Worm (Caenorhabditis elegans) whole organism, early embryonic: ENCODE results near the gene T28C12.2.

Source experiments
- aly-1 ChIP-seq: sonication (generic microtip); optimal IDR thresholded peaks from 2 replicates; lab custom pipeline; 2016; ENCODE audit warnings: missing genetic modification characterization, missing compliant biosample characterization
- ama-1 ChIP-seq: fragments of 150-350 bp; optimal IDR thresholded peaks from 2 replicates; lab custom pipeline; 2014
- ceh-13 ChIP-seq: fragments of 200-800 bp; sonication (Bioruptor generic); optimal IDR thresholded peaks from 2 replicates; lab custom pipeline; 2018; ENCODE audit warnings: mild to moderate bottlenecking, missing genetic modification characterization, missing compliant biosample characterization
- flt-1 ChIP-seq: fragments of 200-800 bp; sonication (Bioruptor generic); IDR thresholded peaks from 2 replicates; pipeline ENCODE4 v1.3.6; 2022; ENCODE audit warnings: missing genetic modification characterization, missing compliant biosample characterization

DNA sequence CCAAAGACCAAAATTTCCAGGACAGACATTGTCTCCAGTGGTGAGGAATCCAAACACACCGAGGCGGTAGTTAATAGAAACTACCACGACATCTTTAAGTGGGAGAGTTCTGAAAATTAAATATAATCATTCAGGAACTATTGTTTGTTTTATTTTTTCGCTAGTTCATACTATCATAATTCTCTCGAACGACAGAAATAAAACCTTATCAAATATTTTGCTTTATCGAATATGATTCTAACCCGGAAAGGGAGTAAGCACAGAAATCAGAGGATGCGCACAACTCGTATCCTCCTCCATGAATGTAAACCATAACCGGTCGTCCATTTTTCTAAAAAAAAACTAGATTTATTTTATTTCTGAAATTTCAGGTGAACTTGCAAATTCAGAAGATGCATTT lies 35.8 kb downstream of the T28C12.2 start:
- no peak for TF ChIP-seq ama-1 (lab: Kevin White, UChicago)
- no peak for TF ChIP-seq flt-1 (GFP tag; lab: Robert Waterston, UW)
- no peak for TF ChIP-seq ceh-13 (GFP tag; lab: Kevin White, UChicago)
- no peak for TF ChIP-seq aly-1
